Fruit fly (Drosophila melanogaster) whole organism, embryonic: Measurements from ENCODE around the gene CG17032.

ENCODE experiments used
- Ada2b ChIP-seq: fragments of 200-800 bp; sonication (Bioruptor generic); IDR thresholded peaks from 2 replicates; pipeline ENCODE4 v1.3.6; 2022; ENCODE audit warnings: missing biosample characterization, missing genetic modification characterization
- Awh ChIP-seq: fragments of 200-800 bp; sonication (Bioruptor generic); IDR thresholded peaks from 2 replicates; pipeline ENCODE4, ENCODE4 v1.3.6; 2022; ENCODE audit warnings: missing biosample characterization, missing genetic modification characterization
- CG11085 ChIP-seq: fragments of 200-800 bp; sonication (Bioruptor generic); IDR thresholded peaks from 2 replicates; pipeline ENCODE4 v1.3.6; 2022; ENCODE audit warnings: missing biosample characterization, missing genetic modification characterization
- CG11695 ChIP-seq: fragments of 200-800 bp; sonication (Bioruptor generic); IDR thresholded peaks from 3 replicates; pipeline ENCODE4 v1.3.6; 2022; ENCODE audit warnings: missing biosample characterization, missing genetic modification characterization
- CG12219 ChIP-seq: fragments of 200-800 bp; sonication (Bioruptor generic); optimal IDR thresholded peaks from 3 replicates; lab custom pipeline; 2018; ENCODE audit warnings: missing biosample characterization, mild to moderate bottlenecking, missing genetic modification characterization
- CG1233 ChIP-seq: fragments of 200-800 bp; sonication (Bioruptor generic); optimal IDR thresholded peaks from 4 replicates; lab custom pipeline; 2018; ENCODE audit warnings: missing biosample characterization, mild to moderate bottlenecking, missing genetic modification characterization
- CG13123 ChIP-seq: fragments of 200-800 bp; sonication (Bioruptor generic); optimal IDR thresholded peaks from 2 replicates; lab custom pipeline; 2016; ENCODE audit warnings: missing biosample characterization, missing genetic modification characterization
- CG14860 ChIP-seq: fragments of 200-800 bp; sonication (Bioruptor generic); IDR thresholded peaks from 3 replicates; pipeline ENCODE4 v1.3.6; 2022; ENCODE audit warnings: missing biosample characterization, missing genetic modification characterization; ENCODE audit not compliant: partially characterized antibody
- CG17385 ChIP-seq: fragments of 200-800 bp; sonication (Bioruptor generic); optimal IDR thresholded peaks from 3 replicates; lab custom pipeline; 2018; ENCODE audit warnings: missing biosample characterization, mild to moderate bottlenecking, missing genetic modification characterization
- CG17829 ChIP-seq: fragments of 200-800 bp; optimal IDR thresholded peaks from 2 replicates; lab custom pipeline; 2019; ENCODE audit warnings: missing biosample characterization, mild to moderate bottlenecking, missing genetic modification characterization, moderate library complexity
- CG17912 ChIP-seq: fragments of 200-800 bp; sonication (Bioruptor generic); optimal IDR thresholded peaks from 2 replicates; lab custom pipeline; 2018; ENCODE audit warnings: missing biosample characterization, mild to moderate bottlenecking, missing genetic modification characterization
- CG2712 ChIP-seq: fragments of 200-800 bp; optimal IDR thresholded peaks from 3 replicates; lab custom pipeline; 2019; ENCODE audit warnings: missing biosample characterization, mild to moderate bottlenecking, missing genetic modification characterization, moderate library complexity
- CG3281 ChIP-seq: fragments of 200-800 bp; sonication (Bioruptor generic); optimal IDR thresholded peaks from 3 replicates; lab custom pipeline; 2017; ENCODE audit warnings: missing biosample characterization, mild to moderate bottlenecking, missing genetic modification characterization
- CG34224 ChIP-seq: fragments of 200-800 bp; sonication (Bioruptor generic); IDR thresholded peaks from 3 replicates; pipeline ENCODE4 v1.3.6; 2022; ENCODE audit warnings: missing biosample characterization, missing genetic modification characterization; ENCODE audit not compliant: partially characterized antibody
- CG42726 ChIP-seq: fragments of 200-800 bp; sonication (Bioruptor generic); IDR thresholded peaks from 2 replicates; pipeline ENCODE4 v1.3.6; 2022; ENCODE audit warnings: missing biosample characterization, missing genetic modification characterization; ENCODE audit not compliant: partially characterized antibody
- CG4424 ChIP-seq: fragments of 200-800 bp; sonication (Bioruptor generic); optimal IDR thresholded peaks from 3 replicates; lab custom pipeline; 2016; ENCODE audit warnings: missing biosample characterization, missing genetic modification characterization
- CG4820 ChIP-seq: fragments of 200-800 bp; sonication (Bioruptor generic); optimal IDR thresholded peaks from 3 replicates; lab custom pipeline; 2016; ENCODE audit warnings: missing biosample characterization, missing genetic modification characterization
- CG6813 ChIP-seq: fragments of 200-800 bp; sonication (Bioruptor generic); optimal IDR thresholded peaks from 2 replicates; lab custom pipeline; 2017; ENCODE audit warnings: missing biosample characterization, missing genetic modification characterization, mild to moderate bottlenecking, moderate library complexity, missing genetic modification reagents
- CG7556 ChIP-seq: fragments of 200-800 bp; sonication (Bioruptor generic); optimal IDR thresholded peaks from 2 replicates; lab custom pipeline; 2017; ENCODE audit warnings: missing biosample characterization, mild to moderate bottlenecking, missing genetic modification characterization
- CG7928 ChIP-seq: fragments of 200-800 bp; sonication (Bioruptor generic); optimal IDR thresholded peaks from 2 replicates; lab custom pipeline; 2017; ENCODE audit warnings: missing biosample characterization, mild to moderate bottlenecking, missing genetic modification characterization
- CG9797 ChIP-seq: fragments of 200-800 bp; sonication (Bioruptor generic); optimal IDR thresholded peaks from 3 replicates; lab custom pipeline; 2018; ENCODE audit warnings: missing biosample characterization, mild to moderate bottlenecking, missing genetic modification characterization
- Chrac-16 ChIP-seq: fragments of 200-800 bp; sonication (Bioruptor generic); optimal IDR thresholded peaks from 3 replicates; lab custom pipeline; 2016; ENCODE audit warnings: missing biosample characterization, missing genetic modification characterization
- Dek ChIP-seq: fragments of 200-800 bp; sonication (Bioruptor generic); optimal IDR thresholded peaks from 3 replicates; lab custom pipeline; 2019; ENCODE audit warnings: missing biosample characterization, mild to moderate bottlenecking, missing genetic modification characterization, moderate library complexity
- Hey ChIP-seq: fragments of 200-800 bp; sonication (Bioruptor generic); optimal IDR thresholded peaks from 3 replicates; lab custom pipeline; 2018; ENCODE audit warnings: missing biosample characterization, mild to moderate bottlenecking, missing genetic modification characterization
- Hmx ChIP-seq: fragments of 200-800 bp; sonication (Bioruptor generic); optimal IDR thresholded peaks from 2 replicates; lab custom pipeline; 2016; ENCODE audit warnings: missing biosample characterization, missing genetic modification characterization
- NC2α ChIP-seq: fragments of 200-800 bp; sonication (Bioruptor generic); optimal IDR thresholded peaks from 2 replicates; lab custom pipeline; 2016; ENCODE audit warnings: missing biosample characterization, missing genetic modification characterization
- Sin3A ChIP-seq: fragments of >200 bp; optimal IDR thresholded peaks from 2 replicates; lab custom pipeline; 2018
- Sox102F ChIP-seq: fragments of 200-800 bp; sonication (Bioruptor generic); optimal IDR thresholded peaks from 2 replicates; lab custom pipeline; 2018; ENCODE audit warnings: missing biosample characterization, mild to moderate bottlenecking, missing genetic modification characterization, moderate library complexity
- Stat92E ChIP-seq, 3 experiments: fragments of >200 bp in 2 of 3; fragments of 200-800 bp in 1 of 3; sonication (Bioruptor generic) in 1 of 3; optimal IDR thresholded peaks; 2 replicates each; lab custom pipeline; 2017 to 2019; ENCODE audit warnings: missing biosample characterization in 3 of 3, missing genetic modification characterization in 3 of 3, mild to moderate bottlenecking in 1 of 3, moderate library complexity in 1 of 3
- Taf1 ChIP-seq: fragments of 200-800 bp; sonication (Bioruptor generic); IDR thresholded peaks from 2 replicates; pipeline ENCODE4 v1.3.6; 2022; ENCODE audit warnings: missing biosample characterization, missing genetic modification characterization
- Xrp1 ChIP-seq: fragments of 200-800 bp; sonication (Bioruptor generic); IDR thresholded peaks from 2 replicates; pipeline ENCODE4 v1.3.6; 2022; ENCODE audit warnings: missing biosample characterization, missing genetic modification characterization
- dan ChIP-seq: fragments of 200-800 bp; sonication (Bioruptor generic); IDR thresholded peaks from 2 replicates; pipeline ENCODE4 v1.3.6; 2022; ENCODE audit warnings: missing biosample characterization, missing genetic modification characterization
- dati ChIP-seq: fragments of 200-800 bp; sonication (Bioruptor generic); IDR thresholded peaks from 2 replicates; pipeline ENCODE4 v1.3.6; 2022; ENCODE audit warnings: missing biosample characterization, missing genetic modification characterization
- ems ChIP-seq: fragments of 200-800 bp; sonication (Bioruptor generic); optimal IDR thresholded peaks from 3 replicates; lab custom pipeline; 2016; ENCODE audit warnings: missing biosample characterization, missing genetic modification characterization
- exex ChIP-seq: fragments of 200-800 bp; sonication (Bioruptor generic); optimal IDR thresholded peaks from 4 replicates; lab custom pipeline; 2018; ENCODE audit warnings: missing biosample characterization, mild to moderate bottlenecking, missing genetic modification characterization, moderate library complexity
- fd3F ChIP-seq: fragments of 200-800 bp; sonication (Bioruptor generic); optimal IDR thresholded peaks from 2 replicates; lab custom pipeline; 2018; ENCODE audit warnings: missing biosample characterization, mild to moderate bottlenecking, missing genetic modification characterization, moderate library complexity
- knrl ChIP-seq: fragments of 200-800 bp; sonication (Bioruptor generic); IDR thresholded peaks from 3 replicates; pipeline ENCODE4 v1.3.6; 2022; ENCODE audit warnings: missing biosample characterization, missing genetic modification characterization; ENCODE audit not compliant: partially characterized antibody
- lov ChIP-seq, 2 experiments: fragments of 200-800 bp in 1 of 2; fragments of >200 bp in 1 of 2; sonication (Bioruptor generic) in 1 of 2; IDR thresholded peaks in 1 of 2; optimal IDR thresholded peaks in 1 of 2; 2 replicates in 1 of 2; 3 replicates in 1 of 2; pipeline versions ENCODE4 v1.3.6 to Lab custom; 2017 to 2022; ENCODE audit warnings: missing biosample characterization in 1 of 2, missing genetic modification characterization in 1 of 2
- mam ChIP-seq: fragments of 200-800 bp; sonication (Bioruptor generic); optimal IDR thresholded peaks from 3 replicates; lab custom pipeline; 2016; ENCODE audit warnings: missing biosample characterization, missing genetic modification characterization
- oc ChIP-seq: fragments of 200-800 bp; sonication (Bioruptor generic); optimal IDR thresholded peaks from 2 replicates; lab custom pipeline; 2018; ENCODE audit warnings: missing biosample characterization, mild to moderate bottlenecking, missing genetic modification characterization, moderate library complexity
- pan ChIP-seq, 4 experiments: fragments of >200 bp in 3 of 4; fragments of 200-800 bp in 1 of 4; sonication (Bioruptor generic) in 1 of 4; optimal IDR thresholded peaks in 3 of 4; IDR thresholded peaks in 1 of 4; 2 replicates each; pipeline versions ENCODE4 v1.3.6 to Lab custom; 2017 to 2022; ENCODE audit warnings: missing biosample characterization in 2 of 4, missing genetic modification characterization in 2 of 4, mixed read lengths in 1 of 4
- peb ChIP-seq: fragments of 200-800 bp; sonication (Bioruptor generic); IDR thresholded peaks from 2 replicates; pipeline ENCODE4 v1.3.6; 2022; ENCODE audit warnings: missing biosample characterization, missing genetic modification characterization
- pzg ChIP-seq: fragments of 200-800 bp; sonication (Bioruptor generic); optimal IDR thresholded peaks from 3 replicates; lab custom pipeline; 2018; ENCODE audit warnings: missing biosample characterization, mild to moderate bottlenecking, missing genetic modification characterization, moderate library complexity
- ranshi ChIP-seq: fragments of 200-800 bp; sonication (Bioruptor generic); IDR thresholded peaks from 2 replicates; pipeline ENCODE4 v1.3.6; 2022; ENCODE audit warnings: missing biosample characterization, missing genetic modification characterization
- sens-2 ChIP-seq: fragments of 200-800 bp; sonication (Bioruptor generic); IDR thresholded peaks from 2 replicates; pipeline ENCODE4 v1.3.6; 2022; ENCODE audit warnings: missing biosample characterization, missing genetic modification characterization
- sisA ChIP-seq: fragments of 200-800 bp; sonication (Bioruptor generic); IDR thresholded peaks from 2 replicates; pipeline ENCODE4 v1.3.6; 2022; ENCODE audit warnings: missing biosample characterization, missing genetic modification characterization
- so ChIP-seq: fragments of 200-800 bp; sonication (Bioruptor generic); IDR thresholded peaks from 3 replicates; pipeline ENCODE4 v1.3.6; 2022; ENCODE audit warnings: missing biosample characterization, missing genetic modification characterization

The CG17032 gene

DNA sequence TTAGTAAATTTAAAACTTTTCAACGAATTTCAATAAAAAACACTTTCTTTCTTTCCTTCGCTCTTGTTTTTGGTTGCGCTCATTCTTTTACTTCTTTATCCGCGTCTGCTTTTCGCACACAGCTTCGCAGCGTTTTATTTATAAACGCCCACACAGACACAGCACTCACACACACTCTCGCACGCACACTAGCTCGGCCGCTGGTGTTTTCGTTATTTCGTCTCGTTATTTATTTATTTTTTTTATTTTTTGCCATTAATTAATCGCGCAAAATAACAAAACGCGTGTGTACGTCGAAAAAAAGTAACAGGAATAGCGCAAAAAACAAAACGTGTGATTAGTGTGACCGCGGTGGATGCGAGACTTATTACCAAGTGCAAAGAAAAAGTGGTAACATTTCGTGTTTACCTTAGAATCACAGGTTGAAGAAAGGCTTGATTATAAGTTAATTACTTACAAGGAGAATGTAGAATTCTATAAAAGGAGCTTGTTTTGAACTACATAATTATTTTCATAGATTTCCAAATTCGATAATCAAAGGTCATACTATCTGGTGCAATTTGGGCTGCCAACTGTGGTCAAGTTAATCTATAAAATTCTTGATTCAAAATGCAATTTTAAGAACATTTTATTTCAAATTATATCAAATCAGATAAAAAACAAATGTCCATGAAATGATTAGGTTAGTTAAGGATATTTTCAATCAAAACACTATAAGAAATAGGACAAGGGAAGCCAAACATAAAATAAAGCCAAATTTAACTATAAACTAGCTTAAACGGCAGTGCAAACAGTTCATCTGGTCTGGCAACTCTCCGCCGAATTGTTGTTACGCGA lies 46.0 kb downstream of the CG17032 start, which contains the start of the genes hzg and mRpS31:
Gene hzg, minus strand, starts transcription at position 336 of the 837 bp plus-strand sequence.
Gene mRpS31, plus strand, starts transcription at position 793 of the 837 bp plus-strand sequence.
- peak; percentile 45 for TF ChIP-seq CG1233 (GFP tag; lab: Kevin White, UChicago)
- no peak for TF ChIP-seq Hey (tag; lab: Kevin White, UChicago)
- TF ChIP-seq CG42726 (GFP tag; lab: Robert Waterston, UW): no peak; the same call in 1 of the 2 replicates
- no peak for TF ChIP-seq lov (optimal IDR thresholded peaks at IDR 0.05; lab: Kevin White, UChicago)
- no peak for TF ChIP-seq lov (GFP tag; IDR thresholded peaks at IDR 0.05; lab: Robert Waterston, UW)
- peak; percentile 26 for TF ChIP-seq CG17385
- TF ChIP-seq CG12219 (GFP tag; lab: Kevin White, UChicago): no peak
- TF ChIP-seq mam (GFP tag; lab: Kevin White, UChicago): peak; percentile 69
- TF ChIP-seq oc (tag; lab: Kevin White, UChicago): no peak
- TF ChIP-seq CG17912 (GFP tag; lab: Kevin White, UChicago): no peak
- TF ChIP-seq Sox102F (GFP tag; lab: Kevin White, UChicago): peak; percentile 58
- peak; percentile 53 for TF ChIP-seq CG4424
- peak; percentile 60 for TF ChIP-seq Chrac-16 (GFP tag; lab: Kevin White, UChicago)
- TF ChIP-seq Stat92E (GFP tag; optimal IDR thresholded peaks at IDR 0.05; lab: Kevin White, UChicago): no peak
- no peak for TF ChIP-seq fd3F (GFP tag; lab: Kevin White, UChicago)
- TF ChIP-seq NC2α (GFP tag; lab: Kevin White, UChicago): no peak
- no peak for TF ChIP-seq CG6813 (GFP tag; lab: Kevin White, UChicago)
- TF ChIP-seq dati (GFP tag; lab: Robert Waterston, UW): no peak
- TF ChIP-seq pan (optimal IDR thresholded peaks at IDR 0.05; lab: Kevin White, UChicago): no peak
- peak in 1 of 2 experiments; percentile 24 for TF ChIP-seq pan (GFP tag; optimal IDR thresholded peaks at IDR 0.05 in 1 of 2, IDR thresholded peaks at IDR 0.05 in 1 of 2)
- TF ChIP-seq pzg (GFP tag; lab: Kevin White, UChicago): peak; percentile 61
- peak; percentile 40 for TF ChIP-seq CG7556 (GFP tag; lab: Kevin White, UChicago)
- TF ChIP-seq ranshi (GFP tag; lab: Robert Waterston, UW): peak; percentile 65; the same call in 1 of the 2 replicates
- TF ChIP-seq CG11085 (GFP tag; lab: Robert Waterston, UW): 0 out of 2 replicates have a peak, but pooled peaks have one; percentile 10
- TF ChIP-seq Awh (GFP tag; lab: Robert Waterston, UW): peak; percentile 53; the same call in 1 of the 2 replicates
- TF ChIP-seq Dek: peak; percentile 23
- peak; percentile 4 for TF ChIP-seq CG13123
- TF ChIP-seq sisA: peak; percentile 17; the same call in 1 of the 2 replicates
- no peak for TF ChIP-seq CG7928 (GFP tag; lab: Kevin White, UChicago)
- no peak for TF ChIP-seq knrl (GFP tag; lab: Robert Waterston, UW)
- peak; percentile 54; the same call in 1 of the 2 replicates for TF ChIP-seq Taf1 (GFP tag; lab: Robert Waterston, UW)
- TF ChIP-seq ems (GFP tag; lab: Kevin White, UChicago): no peak
- no peak for TF ChIP-seq so (GFP tag; lab: Robert Waterston, UW)
- no peak for TF ChIP-seq CG34224 (GFP tag; lab: Robert Waterston, UW)
- peak; percentile 74 for TF ChIP-seq CG2712 (tag; lab: Kevin White, UChicago)
- TF ChIP-seq peb (GFP tag; lab: Robert Waterston, UW): peak; percentile 32; the same call in 1 of the 2 replicates
- TF ChIP-seq Sin3A (lab: Kevin White, UChicago): peak; percentile 31
- TF ChIP-seq dan (GFP tag; lab: Robert Waterston, UW): no peak
- TF ChIP-seq CG4820 (GFP tag; lab: Kevin White, UChicago): peak; percentile 49
- TF ChIP-seq CG9797: peak; percentile 82
- no peak for TF ChIP-seq CG11695 (GFP tag; lab: Robert Waterston, UW)
- peak; percentile 5 for TF ChIP-seq CG3281 (GFP tag; lab: Kevin White, UChicago)
- peak; percentile 22 for TF ChIP-seq Hmx (GFP tag; lab: Kevin White, UChicago)
- TF ChIP-seq sens-2 (GFP tag; lab: Robert Waterston, UW): no peak
- TF ChIP-seq CG17829: peak; percentile 82
- TF ChIP-seq CG14860 (GFP tag; lab: Robert Waterston, UW): no peak
- peak; percentile 52; the same call in 1 of the 2 replicates for TF ChIP-seq Xrp1
- TF ChIP-seq exex (tag; lab: Kevin White, UChicago): peak; percentile 6
- peak; percentile 33 for TF ChIP-seq Ada2b (GFP tag; lab: Robert Waterston, UW)
